Worm (Caenorhabditis elegans) whole organism, L2 larva: ENCODE measurements around the gene slc-5A12.

Experiments used
- R02D3.7 ChIP-seq: fragments of 150-350 bp; optimal IDR thresholded peaks from 2 replicates; lab custom pipeline; 2014; ENCODE audit warnings: missing biosample characterization, missing genetic modification characterization
- aly-2 ChIP-seq: fragments of 150-350 bp; optimal IDR thresholded peaks from 2 replicates; lab custom pipeline; 2014; ENCODE audit warnings: missing biosample characterization, missing genetic modification characterization
- ama-1 ChIP-seq: fragments of 150-350 bp; optimal IDR thresholded peaks from 2 replicates; lab custom pipeline; 2018; ENCODE audit warnings: inconsistent platforms
- ceh-82 ChIP-seq: fragments of 150-350 bp; optimal IDR thresholded peaks from 2 replicates; lab custom pipeline; 2014; ENCODE audit warnings: missing biosample characterization, missing genetic modification characterization
- egl-27 ChIP-seq: sonication (generic microtip); optimal IDR thresholded peaks from 3 replicates; lab custom pipeline; 2017; ENCODE audit warnings: missing biosample characterization, missing genetic modification reagents, missing genetic modification characterization
- elt-3 ChIP-seq: sonication (generic microtip); optimal IDR thresholded peaks from 2 replicates; lab custom pipeline; 2017; ENCODE audit warnings: missing biosample characterization, missing genetic modification characterization
- fos-1 ChIP-seq: fragments of 150-350 bp; optimal IDR thresholded peaks from 2 replicates; lab custom pipeline; 2014; ENCODE audit warnings: missing biosample characterization, missing genetic modification characterization
- nhr-10 ChIP-seq: sonication (generic microtip); optimal IDR thresholded peaks from 2 replicates; lab custom pipeline; 2017; ENCODE audit warnings: missing biosample characterization, missing genetic modification characterization
- nhr-12 ChIP-seq: fragments of 150-350 bp; optimal IDR thresholded peaks from 2 replicates; lab custom pipeline; 2014; ENCODE audit warnings: missing biosample characterization, missing genetic modification characterization
- nhr-23 ChIP-seq: fragments of 150-350 bp; optimal IDR thresholded peaks from 2 replicates; lab custom pipeline; 2014; ENCODE audit warnings: missing biosample characterization, missing genetic modification reagents, missing genetic modification characterization
- snpc-4 ChIP-seq: fragments of 150-350 bp; optimal IDR thresholded peaks from 2 replicates; lab custom pipeline; 2014; ENCODE audit warnings: missing biosample characterization, missing genetic modification characterization
- unc-62 ChIP-seq: fragments of 150-350 bp; optimal IDR thresholded peaks from 2 replicates; lab custom pipeline; 2014; ENCODE audit warnings: missing biosample characterization, missing genetic modification reagents, missing genetic modification characterization
- ztf-4 ChIP-seq: fragments of 150-350 bp; optimal IDR thresholded peaks from 2 replicates; lab custom pipeline; 2014; ENCODE audit warnings: missing biosample characterization, missing genetic modification characterization

DNA sequence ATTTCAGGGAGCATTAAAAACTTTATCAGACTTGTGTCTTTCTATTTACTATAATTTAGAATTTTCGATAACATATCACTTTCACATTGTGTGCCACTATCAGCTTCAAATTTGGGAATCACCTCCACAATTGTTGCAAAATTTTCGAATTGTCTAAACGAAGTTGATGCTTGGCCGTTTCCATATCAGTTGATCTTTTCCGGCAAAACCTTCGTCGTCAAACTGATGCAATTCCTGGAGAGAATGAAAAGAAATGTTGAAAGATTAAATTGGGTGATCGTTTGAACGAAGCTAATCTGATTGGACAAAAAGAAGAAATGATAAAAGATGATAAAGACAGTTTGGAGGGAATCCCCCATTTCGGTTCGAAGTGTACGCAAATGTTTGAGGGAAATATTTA, 18.4 kb downstream of the slc-5A12 start:
- no peak for TF ChIP-seq snpc-4 (tag; lab: Kevin White, UChicago)
- no peak for TF ChIP-seq ceh-82 (tag; lab: Kevin White, UChicago)
- no peak for TF ChIP-seq elt-3
- TF ChIP-seq R02D3.7 (tag; lab: Kevin White, UChicago): no peak
- peak; percentile 70 for TF ChIP-seq ztf-4 (tag; lab: Kevin White, UChicago)
- peak; percentile 76 for TF ChIP-seq fos-1
- TF ChIP-seq aly-2 (tag; lab: Kevin White, UChicago): no peak
- TF ChIP-seq nhr-12 (tag; lab: Kevin White, UChicago): no peak
- no peak for TF ChIP-seq unc-62 (GFP tag; lab: Kevin White, UChicago)
- no peak for TF ChIP-seq egl-27 (tag; lab: Kevin White, UChicago)
- peak; percentile 63 for TF ChIP-seq ama-1 (lab: Kevin White, UChicago)
- TF ChIP-seq nhr-10 (tag; lab: Kevin White, UChicago): no peak
- TF ChIP-seq nhr-23 (tag; lab: Kevin White, UChicago): no peak
